Fruit fly (Drosophila melanogaster): ENCODE data around the gene RpL34b.

RpL34b gene

dm6 chr3R:9401127-9401603 lies at the start of gene RpL34b, which contains the start of gene CG8132:
TSS of gene RpL34b (minus strand) at chr3R:9401226.
TSS of gene CG8132 (plus strand) at chr3R:9401495.
- TF ChIP-seq Dll (optimal IDR thresholded peaks at IDR 0.05) (no peak), pan (optimal IDR thresholded peaks at IDR 0.05) (no peak), usp (GFP tag; optimal IDR thresholded peaks at IDR 0.05) (no peak), CG8478 (optimal IDR thresholded peaks at IDR 0.05) (no peak), EcR (GFP tag; optimal IDR thresholded peaks at IDR 0.05) (no peak), psq (optimal IDR thresholded peaks at IDR 0.05) (no peak)

dm6 chr3R:9450672-9451071 lies 49.6 kb upstream of the RpL34b start:
- TF ChIP-seq psq (optimal IDR thresholded peaks at IDR 0.05) (no peak), pan (optimal IDR thresholded peaks at IDR 0.05) (no peak), CG8478 (optimal IDR thresholded peaks at IDR 0.05) (no peak), usp (GFP tag; optimal IDR thresholded peaks at IDR 0.05) (no peak), Dll (optimal IDR thresholded peaks at IDR 0.05) (no peak), EcR (GFP tag; optimal IDR thresholded peaks at IDR 0.05) (no peak)

dm6 chr3R:9448320-9448719 lies 47.3 kb upstream of the RpL34b start:
- no peak for TF ChIP-seq usp (GFP tag; optimal IDR thresholded peaks at IDR 0.05)
- TF ChIP-seq CG8478 (optimal IDR thresholded peaks at IDR 0.05) = no peak
- no peak for TF ChIP-seq psq (optimal IDR thresholded peaks at IDR 0.05)
- no peak for TF ChIP-seq EcR (GFP tag; optimal IDR thresholded peaks at IDR 0.05)
- no peak for TF ChIP-seq Dll (optimal IDR thresholded peaks at IDR 0.05)
- TF ChIP-seq pan (optimal IDR thresholded peaks at IDR 0.05) = no peak

- TF ChIP-seq CG8478 (optimal IDR thresholded peaks at IDR 0.05) (no peak), EcR (GFP tag; optimal IDR thresholded peaks at IDR 0.05) (no peak), usp (GFP tag; optimal IDR thresholded peaks at IDR 0.05) (no peak), psq (optimal IDR thresholded peaks at IDR 0.05) (no peak), Dll (optimal IDR thresholded peaks at IDR 0.05) (no peak), pan (optimal IDR thresholded peaks at IDR 0.05) (no peak)
These were observed 41.0 kb upstream of the RpL34b start for dm6 chr3R:9441996-9442395.

- TF ChIP-seq Dll (optimal IDR thresholded peaks at IDR 0.05) = no peak
- TF ChIP-seq usp (GFP tag; optimal IDR thresholded peaks at IDR 0.05) = no peak
- TF ChIP-seq pan (optimal IDR thresholded peaks at IDR 0.05) = no peak
- no peak for TF ChIP-seq EcR (GFP tag; optimal IDR thresholded peaks at IDR 0.05)
- TF ChIP-seq psq (optimal IDR thresholded peaks at IDR 0.05) = no peak
- no peak for TF ChIP-seq CG8478 (optimal IDR thresholded peaks at IDR 0.05)
These were observed 40.1 kb upstream of the RpL34b start for dm6 chr3R:9441134-9441533.

dm6 chr3R:9437618-9438017 lies 36.6 kb upstream of the RpL34b start:
- TF ChIP-seq EcR (GFP tag; optimal IDR thresholded peaks at IDR 0.05) (no peak), usp (GFP tag; optimal IDR thresholded peaks at IDR 0.05) (no peak), psq (optimal IDR thresholded peaks at IDR 0.05) (no peak), Dll (optimal IDR thresholded peaks at IDR 0.05) (no peak), pan (optimal IDR thresholded peaks at IDR 0.05) (no peak), CG8478 (optimal IDR thresholded peaks at IDR 0.05) (no peak)

dm6 chr3R:9436358-9436972 lies 35.4 kb upstream of the RpL34b start:
- TF ChIP-seq pan (optimal IDR thresholded peaks at IDR 0.05) (no peak), Dll (optimal IDR thresholded peaks at IDR 0.05) (peak; percentile 85), psq (optimal IDR thresholded peaks at IDR 0.05) (no peak), CG8478 (optimal IDR thresholded peaks at IDR 0.05) (no peak), usp (GFP tag; optimal IDR thresholded peaks at IDR 0.05) (no peak), EcR (GFP tag; optimal IDR thresholded peaks at IDR 0.05) (no peak)

dm6 chr3R:9435898-9436297 lies 34.9 kb upstream of the RpL34b start:
- no peak for TF ChIP-seq Dll (optimal IDR thresholded peaks at IDR 0.05)
- TF ChIP-seq usp (GFP tag; optimal IDR thresholded peaks at IDR 0.05) = no peak
- TF ChIP-seq pan (optimal IDR thresholded peaks at IDR 0.05) = no peak
- TF ChIP-seq psq (optimal IDR thresholded peaks at IDR 0.05) = no peak

- TF ChIP-seq pan (optimal IDR thresholded peaks at IDR 0.05) = no peak
- TF ChIP-seq EcR (GFP tag; optimal IDR thresholded peaks at IDR 0.05) = no peak
- TF ChIP-seq usp (GFP tag; optimal IDR thresholded peaks at IDR 0.05) = no peak
- TF ChIP-seq Dll (optimal IDR thresholded peaks at IDR 0.05) = no peak
- no peak for TF ChIP-seq CG8478 (optimal IDR thresholded peaks at IDR 0.05)
- TF ChIP-seq psq (optimal IDR thresholded peaks at IDR 0.05) = no peak
These were observed 33.7 kb upstream of the RpL34b start for dm6 chr3R:9434543-9435407.

dm6 chr3R:9433774-9434173 lies 32.7 kb upstream of the RpL34b start:
- TF ChIP-seq pan (optimal IDR thresholded peaks at IDR 0.05) (no peak), Dll (optimal IDR thresholded peaks at IDR 0.05) (no peak), CG8478 (optimal IDR thresholded peaks at IDR 0.05) (no peak), EcR (GFP tag; optimal IDR thresholded peaks at IDR 0.05) (no peak), psq (optimal IDR thresholded peaks at IDR 0.05) (no peak), usp (GFP tag; optimal IDR thresholded peaks at IDR 0.05) (no peak)

- TF ChIP-seq usp (GFP tag; optimal IDR thresholded peaks at IDR 0.05) (no peak), psq (optimal IDR thresholded peaks at IDR 0.05) (no peak), CG8478 (optimal IDR thresholded peaks at IDR 0.05) (no peak), EcR (GFP tag; optimal IDR thresholded peaks at IDR 0.05) (no peak), Dll (optimal IDR thresholded peaks at IDR 0.05) (no peak), pan (optimal IDR thresholded peaks at IDR 0.05) (no peak)
These were observed 32.2 kb upstream of the RpL34b start for dm6 chr3R:9433270-9433669.

All from whole organism.